Fruit fly (Drosophila melanogaster): ENCODE results near the gene CG43149.

The CG43149 gene

dm6 chr3L:40147-40875, 14.2 kb downstream of the CG43149 start:
- TF ChIP-seq CG13894 (tag; optimal IDR thresholded peaks at IDR 0.05), result peak; percentile 69
- peak in 1 of 3 experiments; percentile 88 for TF ChIP-seq Stat92E (GFP tag; optimal IDR thresholded peaks at IDR 0.05)
- TF ChIP-seq chm (GFP tag; IDR thresholded peaks at IDR 0.05), result 0 out of 2 replicates have a peak, but pooled peaks have one; percentile 27
- peak; percentile 70 for TF ChIP-seq gro (GFP tag; optimal IDR thresholded peaks at IDR 0.05)
- TF ChIP-seq HHEX (GFP tag; optimal IDR thresholded peaks at IDR 0.05), result peak; percentile 17
- no peak for TF ChIP-seq Lpt (GFP tag; optimal IDR thresholded peaks at IDR 0.05)
- peak in 1 of 2 experiments; percentile 21 for TF ChIP-seq Pdp1 (GFP tag; optimal IDR thresholded peaks at IDR 0.05)
- TF ChIP-seq dmrt99B (tag; optimal IDR thresholded peaks at IDR 0.05), result peak; percentile 1
- peak; percentile 40 for TF ChIP-seq CG10147 (GFP tag; optimal IDR thresholded peaks at IDR 0.05)
- peak in 1 of 2 experiments; percentile 23 for TF ChIP-seq tll (GFP tag; optimal IDR thresholded peaks at IDR 0.05)
- peak; percentile 100 for TF ChIP-seq pfk (GFP tag; optimal IDR thresholded peaks at IDR 0.05)
- peak; percentile 86 for TF ChIP-seq nerfin-1 (tag; optimal IDR thresholded peaks at IDR 0.05)
- no peak for TF ChIP-seq CG8924 (tag; optimal IDR thresholded peaks at IDR 0.05)
- peak; percentile 10 for TF ChIP-seq CG12071 (GFP tag; optimal IDR thresholded peaks at IDR 0.05)
- TF ChIP-seq CG14050 (GFP tag; IDR thresholded peaks at IDR 0.05), result no peak
- peak; percentile 79; the same call in 2 of the 3 replicates for TF ChIP-seq CG2199 (GFP tag; IDR thresholded peaks at IDR 0.05)
- no peak for TF ChIP-seq CG13424 (tag; optimal IDR thresholded peaks at IDR 0.05)
- peak; percentile 32 for TF ChIP-seq nau (GFP tag; optimal IDR thresholded peaks at IDR 0.05)
- TF ChIP-seq Asciz (GFP tag; optimal IDR thresholded peaks at IDR 0.05), result no peak
- TF ChIP-seq Hsf (GFP tag; optimal IDR thresholded peaks at IDR 0.05), result no peak
- peak; percentile 12 for TF ChIP-seq Fer1 (GFP tag; optimal IDR thresholded peaks at IDR 0.05)
- TF ChIP-seq Trl (optimal IDR thresholded peaks at IDR 0.05), result peak; percentile 89 to 99
- TF ChIP-seq Trl (GFP tag; optimal IDR thresholded peaks at IDR 0.05), result no peak
- TF ChIP-seq mirr (GFP tag; optimal IDR thresholded peaks at IDR 0.05), result peak; percentile 68
- peak in 1 of 2 experiments; percentile 36 for TF ChIP-seq Eip74EF (GFP tag; optimal IDR thresholded peaks at IDR 0.05)
- no peak for TF ChIP-seq sc (optimal IDR thresholded peaks at IDR 0.05)
- no peak for TF ChIP-seq sc (GFP tag; optimal IDR thresholded peaks at IDR 0.05)
- peak; percentile 99 for TF ChIP-seq abd-A (tag; optimal IDR thresholded peaks at IDR 0.05)
- peak; percentile 13 for TF ChIP-seq Jarid2 (GFP tag; optimal IDR thresholded peaks at IDR 0.05)
- TF ChIP-seq exex (tag; optimal IDR thresholded peaks at IDR 0.05), result peak; percentile 77
- TF ChIP-seq cwo (GFP tag; optimal IDR thresholded peaks at IDR 0.05), result peak; percentile 34
- TF ChIP-seq bbx (GFP tag; IDR thresholded peaks at IDR 0.05; ENCODE audit: partially characterized antibody), result 0 out of 2 replicates have a peak, but pooled peaks have one; percentile 44
- TF ChIP-seq sens (GFP tag), result peak; percentile 82
- TF ChIP-seq kni (GFP tag; optimal IDR thresholded peaks at IDR 0.05), result peak; percentile 73
- TF ChIP-seq Med (GFP tag), result peak; percentile 78
- no peak for TF ChIP-seq Atf6 (GFP tag; IDR thresholded peaks at IDR 0.05)

dm6 chr3L:37965-38364, 16.6 kb downstream of the CG43149 start:
- TF ChIP-seq CG10462 (GFP tag; optimal IDR thresholded peaks at IDR 0.05), result no peak
- peak; percentile 95 for TF ChIP-seq CG2199 (GFP tag; IDR thresholded peaks at IDR 0.05)
- no peak for TF ChIP-seq lov (optimal IDR thresholded peaks at IDR 0.05)
- TF ChIP-seq lov (GFP tag; IDR thresholded peaks at IDR 0.05), result no peak
- no peak for TF ChIP-seq nerfin-1 (tag; optimal IDR thresholded peaks at IDR 0.05)
- no peak for TF ChIP-seq Awh (GFP tag; IDR thresholded peaks at IDR 0.05)
- no peak for TF ChIP-seq Rfx (GFP tag; IDR thresholded peaks at IDR 0.05)
- TF ChIP-seq Nf-YC (tag; optimal IDR thresholded peaks at IDR 0.05), result no peak
- TF ChIP-seq trh (GFP tag; optimal IDR thresholded peaks at IDR 0.05), result no peak
- no peak for TF ChIP-seq CG17612 (GFP tag; IDR thresholded peaks at IDR 0.05)
- no peak for TF ChIP-seq bbx (GFP tag; IDR thresholded peaks at IDR 0.05; ENCODE audit: partially characterized antibody)
- peak; percentile 12 for TF ChIP-seq kni (GFP tag; optimal IDR thresholded peaks at IDR 0.05)
